Worm (Caenorhabditis elegans) whole organism, L2 larva: ENCODE measurements around the gene M116.5.

Experiments
- aly-2 ChIP-seq: fragments of 150-350 bp; optimal IDR thresholded peaks from 2 replicates; lab custom pipeline; 2014; ENCODE audit warnings: missing biosample characterization, missing genetic modification characterization
- dmd-4 ChIP-seq: sonication (generic microtip); optimal IDR thresholded peaks from 2 replicates; lab custom pipeline; 2017; ENCODE audit warnings: missing biosample characterization, missing genetic modification characterization
- lsy-2 ChIP-seq, 2 experiments: fragments of 150-350 bp in 1 of 2; sonication (generic microtip) in 1 of 2; optimal IDR thresholded peaks; 2 replicates each; lab custom pipeline; 2014 to 2017; ENCODE audit warnings: missing biosample characterization in 2 of 2, missing genetic modification characterization in 2 of 2
- mab-5 ChIP-seq: fragments of 150-350 bp; optimal IDR thresholded peaks from 2 replicates; lab custom pipeline; 2014; ENCODE audit warnings: missing biosample characterization, missing genetic modification characterization
- nhr-23 ChIP-seq: fragments of 150-350 bp; optimal IDR thresholded peaks from 2 replicates; lab custom pipeline; 2014; ENCODE audit warnings: missing biosample characterization, missing genetic modification reagents, missing genetic modification characterization
- nhr-237 ChIP-seq: fragments of 150-350 bp; optimal IDR thresholded peaks from 2 replicates; lab custom pipeline; 2014; ENCODE audit warnings: missing biosample characterization, missing genetic modification characterization
- snpc-4 ChIP-seq: fragments of 150-350 bp; optimal IDR thresholded peaks from 2 replicates; lab custom pipeline; 2014; ENCODE audit warnings: missing biosample characterization, missing genetic modification characterization

DNA sequence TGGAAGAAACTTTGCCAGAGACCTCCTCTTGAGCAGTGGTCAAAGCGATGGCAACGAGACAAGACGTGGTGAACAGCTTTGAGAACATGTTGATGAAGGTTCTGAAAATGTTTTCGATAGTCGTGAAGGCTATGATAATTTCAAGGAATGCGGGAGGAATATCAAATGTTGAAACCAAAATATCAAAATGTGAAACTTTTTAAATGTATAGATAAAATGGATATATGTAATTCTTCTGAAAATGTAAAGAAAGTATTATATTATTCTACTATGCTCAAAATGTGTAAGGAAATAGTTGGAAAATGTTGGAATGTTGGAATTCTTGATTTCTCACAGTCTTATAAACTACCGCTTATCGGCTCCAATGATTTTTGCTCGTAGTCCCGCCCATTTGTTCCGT, 51.7 kb downstream of the M116.5 start, which contains the start of gene D2096.6:
- TF ChIP-seq nhr-237 (no peak), mab-5 (tag; lab: Kevin White, UChicago) (no peak), lsy-2 (tag; optimal IDR thresholded peaks at IDR 0.05; lab: Kevin White, UChicago) (no peak), aly-2 (no peak), dmd-4 (tag; lab: Kevin White, UChicago) (no peak), snpc-4 (tag; lab: Kevin White, UChicago) (no peak), nhr-23 (tag; lab: Kevin White, UChicago) (no peak)
